Fruit fly (Drosophila melanogaster) whole organism, adult: ENCODE results near the gene vig2.

Experiments used
- CG14711 ChIP-seq: fragments of 200-800 bp; sonication (Bioruptor generic); optimal IDR thresholded peaks from 2 replicates; lab custom pipeline; 2018; ENCODE audit warnings: missing biosample characterization, mild to moderate bottlenecking, missing genetic modification characterization, moderate library complexity
- Hr96 ChIP-seq: fragments of 200-800 bp; sonication (Bioruptor generic); optimal IDR thresholded peaks from 2 replicates; lab custom pipeline; 2016; ENCODE audit warnings: missing biosample characterization, missing genetic modification characterization
- Mnt ChIP-seq: fragments of 200-800 bp; sonication (Bioruptor generic); optimal IDR thresholded peaks from 2 replicates; lab custom pipeline; 2016; ENCODE audit warnings: missing biosample characterization, mild to moderate bottlenecking, missing genetic modification characterization
- cnc ChIP-seq, 2 experiments: fragments of >200 bp; optimal IDR thresholded peaks; 2 replicates each; lab custom pipeline; 2017
- kay ChIP-seq: fragments of 200-800 bp; sonication (Bioruptor generic); peaks from one replicate; lab custom pipeline; 2016; ENCODE audit warnings: missing biosample characterization, missing genetic modification characterization, borderline replicate concordance
- pad ChIP-seq: fragments of 200-800 bp; sonication (Bioruptor generic); optimal IDR thresholded peaks from 3 replicates; lab custom pipeline; 2017; ENCODE audit warnings: missing biosample characterization, missing genetic modification characterization, mild to moderate bottlenecking, moderate library complexity, missing genetic modification reagents
- toe ChIP-seq: fragments of 200-800 bp; sonication (Bioruptor generic); optimal IDR thresholded peaks from 2 replicates; lab custom pipeline; 2016; ENCODE audit warnings: missing biosample characterization, missing genetic modification characterization

DNA sequence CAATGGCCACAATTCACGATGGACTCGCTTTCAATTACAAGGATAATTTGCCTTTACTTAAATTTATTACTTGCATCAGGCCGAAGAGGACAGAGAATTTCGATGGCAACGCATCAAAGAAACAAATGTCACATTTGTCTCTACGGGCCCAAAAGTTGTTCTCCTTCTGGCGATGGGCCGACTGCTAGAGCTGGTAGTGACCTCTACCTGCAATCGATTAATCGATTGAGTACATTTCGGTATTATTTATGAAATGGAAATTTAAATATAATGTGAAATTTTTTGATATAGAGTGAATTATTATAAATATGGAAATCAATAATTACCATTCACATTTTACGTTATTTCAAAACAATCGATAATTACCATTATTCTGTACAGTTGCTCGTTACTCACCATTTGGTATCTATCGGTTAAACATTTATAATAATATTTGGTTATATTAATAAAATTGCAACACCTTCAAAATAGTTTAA, 399 bp upstream of the vig2 start, which contains the start of the genes CG31510 and TTLL5:
- TF ChIP-seq cnc (optimal IDR thresholded peaks at IDR 0.05; lab: Kevin White, UChicago) (no peak), Hr96 (no peak), kay (GFP tag; lab: Kevin White, UChicago) (no peak), Mnt (GFP tag; lab: Kevin White, UChicago) (no peak), pad (GFP tag; lab: Kevin White, UChicago) (no peak), CG14711 (tag; lab: Kevin White, UChicago) (no peak), toe (GFP tag; lab: Kevin White, UChicago) (no peak)
